Worm (Caenorhabditis elegans) whole organism, L2 larva: ENCODE measurements around the gene rfc-3.

ENCODE experiments used
- F13H6.1 ChIP-seq: sonication (generic microtip); optimal IDR thresholded peaks from 2 replicates; lab custom pipeline; 2016; ENCODE audit warnings: missing genetic modification characterization, missing compliant biosample characterization
- R02D3.7 ChIP-seq: fragments of 150-350 bp; optimal IDR thresholded peaks from 2 replicates; lab custom pipeline; 2014; ENCODE audit warnings: missing biosample characterization, missing genetic modification characterization
- Y55F3AM.14 ChIP-seq: fragments of 200-800 bp; sonication (Bioruptor generic); optimal IDR thresholded peaks from 2 replicates; lab custom pipeline; 2018; ENCODE audit warnings: mild to moderate bottlenecking, missing genetic modification characterization, missing compliant biosample characterization
- ZK546.5 ChIP-seq: sonication (generic microtip); optimal IDR thresholded peaks from 2 replicates; lab custom pipeline; 2017; ENCODE audit warnings: missing biosample characterization, missing genetic modification characterization
- alr-1 ChIP-seq: fragments of 150-350 bp; optimal IDR thresholded peaks from 2 replicates; lab custom pipeline; 2014; ENCODE audit warnings: missing biosample characterization, missing genetic modification characterization
- aly-2 ChIP-seq: fragments of 150-350 bp; optimal IDR thresholded peaks from 2 replicates; lab custom pipeline; 2014; ENCODE audit warnings: missing biosample characterization, missing genetic modification characterization
- ama-1 ChIP-seq: fragments of 150-350 bp; optimal IDR thresholded peaks from 2 replicates; lab custom pipeline; 2018; ENCODE audit warnings: inconsistent platforms
- blmp-1 ChIP-seq: sonication (generic microtip); optimal IDR thresholded peaks from 2 replicates; lab custom pipeline; 2017; ENCODE audit warnings: missing genetic modification characterization, mild to moderate bottlenecking, missing compliant biosample characterization, antibody characterized with exemption, moderate library complexity; ENCODE audit not compliant: insufficient read depth
- ceh-82 ChIP-seq: fragments of 150-350 bp; optimal IDR thresholded peaks from 2 replicates; lab custom pipeline; 2014; ENCODE audit warnings: missing biosample characterization, missing genetic modification characterization
- crh-2 ChIP-seq: sonication (generic microtip); optimal IDR thresholded peaks from 2 replicates; lab custom pipeline; 2017; ENCODE audit warnings: missing biosample characterization, missing genetic modification characterization
- elt-1 ChIP-seq: fragments of 150-350 bp; optimal IDR thresholded peaks from 2 replicates; lab custom pipeline; 2014; ENCODE audit warnings: missing biosample characterization, missing genetic modification characterization
- elt-3 ChIP-seq: sonication (generic microtip); optimal IDR thresholded peaks from 2 replicates; lab custom pipeline; 2017; ENCODE audit warnings: missing biosample characterization, missing genetic modification characterization
- fos-1 ChIP-seq: fragments of 150-350 bp; optimal IDR thresholded peaks from 2 replicates; lab custom pipeline; 2014; ENCODE audit warnings: missing biosample characterization, missing genetic modification characterization
- lsy-2 ChIP-seq, 2 experiments: fragments of 150-350 bp in 1 of 2; sonication (generic microtip) in 1 of 2; optimal IDR thresholded peaks; 2 replicates each; lab custom pipeline; 2014 to 2017; ENCODE audit warnings: missing biosample characterization in 2 of 2, missing genetic modification characterization in 2 of 2
- mab-5 ChIP-seq: fragments of 150-350 bp; optimal IDR thresholded peaks from 2 replicates; lab custom pipeline; 2014; ENCODE audit warnings: missing biosample characterization, missing genetic modification characterization
- mbf-1 ChIP-seq: sonication (generic microtip); optimal IDR thresholded peaks from 2 replicates; lab custom pipeline; 2017; ENCODE audit warnings: missing biosample characterization, missing genetic modification characterization
- nhr-10 ChIP-seq: sonication (generic microtip); optimal IDR thresholded peaks from 2 replicates; lab custom pipeline; 2017; ENCODE audit warnings: missing biosample characterization, missing genetic modification characterization
- nhr-11 ChIP-seq: fragments of 150-350 bp; optimal IDR thresholded peaks from 2 replicates; lab custom pipeline; 2014; ENCODE audit warnings: missing biosample characterization, missing genetic modification characterization
- nhr-12 ChIP-seq: fragments of 150-350 bp; optimal IDR thresholded peaks from 2 replicates; lab custom pipeline; 2014; ENCODE audit warnings: missing biosample characterization, missing genetic modification characterization
- nhr-129 ChIP-seq: fragments of 150-350 bp; optimal IDR thresholded peaks from 2 replicates; lab custom pipeline; 2014; ENCODE audit warnings: missing biosample characterization, missing genetic modification characterization
- nhr-21 ChIP-seq: fragments of 150-350 bp; optimal IDR thresholded peaks from 2 replicates; lab custom pipeline; 2014; ENCODE audit warnings: missing biosample characterization, missing genetic modification characterization
- nhr-23 ChIP-seq: fragments of 150-350 bp; optimal IDR thresholded peaks from 2 replicates; lab custom pipeline; 2014; ENCODE audit warnings: missing biosample characterization, missing genetic modification reagents, missing genetic modification characterization
- nhr-237 ChIP-seq: fragments of 150-350 bp; optimal IDR thresholded peaks from 2 replicates; lab custom pipeline; 2014; ENCODE audit warnings: missing biosample characterization, missing genetic modification characterization
- nhr-25 ChIP-seq: fragments of 150-350 bp; sonication (generic microtip); optimal IDR thresholded peaks from 3 replicates; lab custom pipeline; 2014; ENCODE audit warnings: missing biosample characterization, missing genetic modification characterization
- nhr-6 ChIP-seq: fragments of 150-350 bp; optimal IDR thresholded peaks from 2 replicates; lab custom pipeline; 2014; ENCODE audit warnings: missing biosample characterization, missing genetic modification characterization
- nhr-77 ChIP-seq: fragments of 150-350 bp; optimal IDR thresholded peaks from 2 replicates; lab custom pipeline; 2014; ENCODE audit warnings: missing biosample characterization, missing genetic modification characterization
- peb-1 ChIP-seq: fragments of 150-350 bp; optimal IDR thresholded peaks from 2 replicates; lab custom pipeline; 2014; ENCODE audit warnings: missing biosample characterization, missing genetic modification characterization
- skn-1 ChIP-seq: sonication (generic microtip); optimal IDR thresholded peaks from 2 replicates; lab custom pipeline; 2017; ENCODE audit warnings: missing biosample characterization, missing genetic modification characterization
- sma-3 ChIP-seq: sonication (generic microtip); optimal IDR thresholded peaks from 2 replicates; lab custom pipeline; 2016; ENCODE audit warnings: missing genetic modification reagents, missing genetic modification characterization, missing compliant biosample characterization
- sma-9 ChIP-seq, 2 experiments: fragments of 150-350 bp in 1 of 2; sonication (generic microtip) in 1 of 2; optimal IDR thresholded peaks; 2 replicates each; lab custom pipeline; 2014 to 2016; ENCODE audit warnings: missing genetic modification characterization in 2 of 2, mild to moderate bottlenecking in 1 of 2, missing biosample characterization in 1 of 2, missing compliant biosample characterization in 1 of 2, missing genetic modification reagents in 1 of 2, moderate library complexity in 1 of 2
- snpc-4 ChIP-seq: fragments of 150-350 bp; optimal IDR thresholded peaks from 2 replicates; lab custom pipeline; 2014; ENCODE audit warnings: missing biosample characterization, missing genetic modification characterization
- unc-39 ChIP-seq: fragments of 150-350 bp; optimal IDR thresholded peaks from 2 replicates; lab custom pipeline; 2014; ENCODE audit warnings: missing biosample characterization, missing genetic modification characterization
- unc-55 ChIP-seq: fragments of 150-350 bp; sonication (generic microtip); optimal IDR thresholded peaks from 3 replicates; lab custom pipeline; 2014; ENCODE audit warnings: missing biosample characterization, missing genetic modification reagents, missing genetic modification characterization
- unc-62 ChIP-seq: fragments of 150-350 bp; optimal IDR thresholded peaks from 2 replicates; lab custom pipeline; 2014; ENCODE audit warnings: missing biosample characterization, missing genetic modification reagents, missing genetic modification characterization
- ztf-1 ChIP-seq: fragments of 200-800 bp; sonication (Bioruptor generic); conservative IDR thresholded peaks from 2 replicates; pipeline ENCODE4 v1.3.6; 2022; ENCODE audit warnings: missing genetic modification characterization, missing compliant biosample characterization
- ztf-4 ChIP-seq: fragments of 150-350 bp; optimal IDR thresholded peaks from 2 replicates; lab custom pipeline; 2014; ENCODE audit warnings: missing biosample characterization, missing genetic modification characterization

Gene rfc-3

DNA sequence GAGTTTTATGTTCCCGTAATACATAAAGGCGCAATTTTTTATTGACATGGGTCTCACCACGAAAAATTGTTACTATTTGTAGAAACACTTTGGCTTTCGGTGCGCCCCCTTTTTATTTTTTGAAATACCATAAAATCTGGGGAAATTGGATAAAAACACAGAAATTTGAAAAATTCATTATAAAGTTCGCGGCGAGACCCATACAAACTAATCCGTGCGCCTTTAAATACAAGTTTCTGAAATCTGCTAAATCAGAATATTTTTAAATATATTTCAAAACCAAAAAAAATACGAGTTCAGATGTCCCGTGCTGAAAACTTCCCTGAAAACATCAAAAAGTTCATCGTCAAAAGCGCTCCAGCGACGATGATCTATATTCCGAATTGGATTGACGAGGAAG, 11.8 kb downstream of the rfc-3 start, which contains the start of gene B0564.2:
Gene B0564.2 (plus strand): TSS at position 301 of the 400 bp plus-strand sequence.
- TF ChIP-seq ztf-4 (tag; lab: Kevin White, UChicago), result no peak
- TF ChIP-seq unc-39 (tag; lab: Kevin White, UChicago), result no peak
- no peak for TF ChIP-seq ZK546.5 (tag; lab: Kevin White, UChicago)
- TF ChIP-seq F13H6.1 (tag; lab: Kevin White, UChicago), result no peak
- TF ChIP-seq unc-62 (GFP tag; lab: Kevin White, UChicago), result no peak
- TF ChIP-seq skn-1, result no peak
- no peak for TF ChIP-seq lsy-2 (tag; optimal IDR thresholded peaks at IDR 0.05; lab: Kevin White, UChicago)
- no peak for TF ChIP-seq nhr-77 (tag; lab: Kevin White, UChicago)
- no peak for TF ChIP-seq sma-3 (GFP tag; lab: Kevin White, UChicago)
- TF ChIP-seq Y55F3AM.14 (GFP tag; lab: Kevin White, UChicago), result no peak
- TF ChIP-seq nhr-12, result no peak
- TF ChIP-seq elt-3 (tag; lab: Kevin White, UChicago), result no peak
- TF ChIP-seq sma-9 (GFP tag; optimal IDR thresholded peaks at IDR 0.05; lab: Kevin White, UChicago), result no peak
- no peak for TF ChIP-seq sma-9 (tag; optimal IDR thresholded peaks at IDR 0.05; lab: Kevin White, UChicago)
- no peak for TF ChIP-seq nhr-21
- TF ChIP-seq ama-1 (lab: Kevin White, UChicago), result no peak
- TF ChIP-seq nhr-237 (tag; lab: Kevin White, UChicago), result no peak
- TF ChIP-seq ztf-1 (GFP tag; lab: Robert Waterston, UW), result no peak
- TF ChIP-seq nhr-11 (tag; lab: Kevin White, UChicago), result no peak
- TF ChIP-seq aly-2 (tag; lab: Kevin White, UChicago), result no peak
- TF ChIP-seq snpc-4 (tag; lab: Kevin White, UChicago), result no peak

DNA sequence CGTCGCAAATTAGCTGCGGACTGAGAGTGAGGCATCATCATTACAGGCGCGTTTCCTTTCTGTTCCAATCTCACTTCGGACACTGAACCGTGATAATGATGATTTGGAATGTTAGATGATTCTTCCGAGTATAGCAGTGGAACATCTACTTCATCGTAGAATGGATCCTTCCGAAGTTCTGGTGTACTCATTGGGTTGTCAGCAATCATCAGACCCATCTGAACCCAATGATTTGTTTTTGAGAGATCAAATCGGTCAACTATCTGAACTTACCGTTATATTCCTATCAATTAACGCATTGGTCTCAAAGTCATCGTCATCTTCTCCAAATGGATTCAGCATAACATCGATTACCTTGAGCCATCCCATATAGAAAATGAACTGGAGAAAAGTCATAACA, 12.9 kb downstream of the rfc-3 start:
- TF ChIP-seq unc-55 (GFP tag; lab: Kevin White, UChicago), result no peak
- no peak for TF ChIP-seq nhr-23
- TF ChIP-seq snpc-4 (tag; lab: Kevin White, UChicago), result no peak
- no peak for TF ChIP-seq nhr-6 (tag; lab: Kevin White, UChicago)
- TF ChIP-seq peb-1 (tag; lab: Kevin White, UChicago), result no peak

DNA sequence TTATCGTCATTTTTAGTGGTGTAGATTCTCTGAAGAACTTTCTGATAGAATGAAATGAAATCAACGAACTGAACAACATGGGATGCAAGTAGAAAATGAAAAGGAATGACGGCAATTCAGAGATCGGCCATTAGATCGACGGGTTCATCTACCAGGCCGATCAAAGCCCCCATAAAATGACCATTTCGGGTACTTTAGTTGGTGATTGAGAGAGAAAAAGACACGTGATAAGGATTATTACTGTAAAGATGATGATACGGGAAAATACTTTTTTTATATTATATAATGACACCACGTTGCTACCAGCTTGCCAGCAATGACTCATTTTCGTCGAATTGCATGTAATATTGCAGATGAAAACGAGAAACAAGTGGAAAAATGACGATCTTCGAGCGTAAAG, 14.2 kb downstream of the rfc-3 start, which contains the start of gene best-1:
Gene best-1 (minus strand): TSS at position 29 of the 400 bp plus-strand sequence.
- TF ChIP-seq R02D3.7 (tag; lab: Kevin White, UChicago) (no peak), sma-3 (GFP tag; lab: Kevin White, UChicago) (peak; percentile 56), crh-2 (peak; percentile 26), blmp-1 (tag; lab: Kevin White, UChicago) (peak; percentile 26), nhr-129 (tag; lab: Kevin White, UChicago) (peak; percentile 5), nhr-21 (peak; percentile 74), mab-5 (no peak), sma-9 (GFP tag; optimal IDR thresholded peaks at IDR 0.05; lab: Kevin White, UChicago) (peak; percentile 82), sma-9 (tag; optimal IDR thresholded peaks at IDR 0.05; lab: Kevin White, UChicago) (no peak)

DNA sequence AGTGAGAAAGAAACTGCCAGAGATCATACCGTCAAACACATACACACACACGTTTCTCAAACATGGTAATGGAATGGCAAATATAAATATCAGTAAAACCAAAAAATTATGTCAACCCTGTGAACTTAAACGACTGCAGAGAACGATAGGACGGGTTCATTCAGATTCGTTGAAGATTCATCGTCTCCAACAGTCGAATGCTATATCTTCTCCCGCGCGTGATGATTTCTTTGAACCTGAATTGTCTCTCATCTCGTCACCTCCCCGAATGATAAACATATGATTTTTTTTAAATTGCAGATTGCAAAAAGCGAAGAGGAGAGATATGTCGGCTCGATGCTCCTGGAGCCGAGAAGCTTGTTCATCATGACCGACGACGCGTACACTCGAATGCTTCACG, 15.3 kb downstream of the rfc-3 start:
- no peak for TF ChIP-seq mbf-1
- no peak for TF ChIP-seq ztf-4 (tag; lab: Kevin White, UChicago)
- no peak for TF ChIP-seq elt-1 (tag; lab: Kevin White, UChicago)
- TF ChIP-seq nhr-77 (tag; lab: Kevin White, UChicago), result no peak
- peak; percentile 11 for TF ChIP-seq nhr-25 (tag; lab: Kevin White, UChicago)
- TF ChIP-seq nhr-21, result peak; percentile 57
- no peak for TF ChIP-seq crh-2
- TF ChIP-seq nhr-10, result no peak
- TF ChIP-seq skn-1, result no peak
- no peak for TF ChIP-seq ceh-82 (tag; lab: Kevin White, UChicago)
- TF ChIP-seq nhr-129 (tag; lab: Kevin White, UChicago), result peak; percentile 55
- TF ChIP-seq alr-1 (tag; lab: Kevin White, UChicago), result no peak
- no peak for TF ChIP-seq Y55F3AM.14 (GFP tag; lab: Kevin White, UChicago)
- TF ChIP-seq nhr-12, result no peak
- TF ChIP-seq lsy-2 (tag; optimal IDR thresholded peaks at IDR 0.05; lab: Kevin White, UChicago), result no peak
- TF ChIP-seq aly-2 (tag; lab: Kevin White, UChicago), result no peak
- peak; percentile 11 for TF ChIP-seq fos-1 (tag; lab: Kevin White, UChicago)
- no peak for TF ChIP-seq nhr-6 (tag; lab: Kevin White, UChicago)
